Worm (Caenorhabditis elegans) whole organism, late embryonic: Measurements from ENCODE around the gene F28H7.3.

ENCODE experiments used
- C08G9.2 ChIP-seq: sonication (generic microtip); optimal IDR thresholded peaks from 2 replicates; lab custom pipeline; 2016; ENCODE audit warnings: mild to moderate bottlenecking, missing genetic modification characterization, moderate library complexity, missing compliant biosample characterization
- C38D4.7 ChIP-seq: fragments of 200-800 bp; sonication (Bioruptor generic); optimal IDR thresholded peaks from 2 replicates; lab custom pipeline; 2018; ENCODE audit warnings: mild to moderate bottlenecking, missing genetic modification characterization, moderate library complexity, missing compliant biosample characterization
- K09A11.1 ChIP-seq: sonication (generic microtip); optimal IDR thresholded peaks from 2 replicates; lab custom pipeline; 2017; ENCODE audit warnings: antibody characterized with exemption, mild to moderate bottlenecking, missing genetic modification characterization, missing compliant biosample characterization; ENCODE audit not compliant: insufficient read depth
- Y22D7AL.16 ChIP-seq: sonication (generic microtip); optimal IDR thresholded peaks from 2 replicates; lab custom pipeline; 2016; ENCODE audit warnings: missing genetic modification characterization, missing compliant biosample characterization
- ceh-14 ChIP-seq: sonication (generic microtip); optimal IDR thresholded peaks from 2 replicates; lab custom pipeline; 2016; ENCODE audit warnings: missing genotype, missing genetic modification characterization, missing compliant biosample characterization
- ceh-19 ChIP-seq: fragments of 200-800 bp; sonication (Bioruptor generic); optimal IDR thresholded peaks from 2 replicates; lab custom pipeline; 2018; ENCODE audit warnings: mild to moderate bottlenecking, missing genetic modification characterization, missing compliant biosample characterization
- ceh-24 ChIP-seq: sonication (generic microtip); optimal IDR thresholded peaks from 2 replicates; lab custom pipeline; 2016; ENCODE audit warnings: mild to moderate bottlenecking, missing genetic modification characterization, missing compliant biosample characterization
- ceh-31 ChIP-seq: sonication (generic microtip); optimal IDR thresholded peaks from 2 replicates; lab custom pipeline; 2016; ENCODE audit warnings: missing genetic modification characterization, missing compliant biosample characterization
- ceh-34 ChIP-seq: sonication (generic microtip); optimal IDR thresholded peaks from 2 replicates; lab custom pipeline; 2016; ENCODE audit warnings: mild to moderate bottlenecking, missing genetic modification characterization, missing compliant biosample characterization
- ceh-9 ChIP-seq: sonication (generic microtip); optimal IDR thresholded peaks from 2 replicates; lab custom pipeline; 2016; ENCODE audit warnings: mild to moderate bottlenecking, missing genetic modification characterization, inconsistent platforms, missing compliant biosample characterization
- che-1 ChIP-seq: sonication (generic microtip); optimal IDR thresholded peaks from 2 replicates; lab custom pipeline; 2016; ENCODE audit warnings: mild to moderate bottlenecking, missing genetic modification characterization, missing compliant biosample characterization
- dmd-4 ChIP-seq: sonication (generic microtip); optimal IDR thresholded peaks from 2 replicates; lab custom pipeline; 2016; ENCODE audit warnings: borderline replicate concordance, missing genetic modification characterization, missing compliant biosample characterization
- dve-1 ChIP-seq: sonication (generic microtip); optimal IDR thresholded peaks from 2 replicates; lab custom pipeline; 2017; ENCODE audit warnings: antibody characterized with exemption, mild to moderate bottlenecking, missing genetic modification characterization, missing compliant biosample characterization
- elt-2 ChIP-seq: sonication (generic microtip); optimal IDR thresholded peaks from 2 replicates; lab custom pipeline; 2016; ENCODE audit warnings: missing genetic modification reagents, missing genetic modification characterization, missing compliant biosample characterization
- ets-4 ChIP-seq: sonication (generic microtip); optimal IDR thresholded peaks from 2 replicates; lab custom pipeline; 2016; ENCODE audit warnings: missing genetic modification characterization, missing compliant biosample characterization
- eyg-1 ChIP-seq: sonication (generic microtip); optimal IDR thresholded peaks from 2 replicates; lab custom pipeline; 2016; ENCODE audit warnings: missing genotype, missing genetic modification characterization, missing compliant biosample characterization
- fkh-10 ChIP-seq: fragments of 150-350 bp; optimal IDR thresholded peaks from 2 replicates; lab custom pipeline; 2014; ENCODE audit warnings: missing biosample characterization, missing genetic modification reagents, missing genetic modification characterization
- hlh-13 ChIP-seq: fragments of 200-800 bp; sonication (Bioruptor generic); optimal IDR thresholded peaks from 2 replicates; lab custom pipeline; 2018; ENCODE audit warnings: mild to moderate bottlenecking, missing genetic modification characterization, missing compliant biosample characterization
- hlh-15 ChIP-seq: sonication (generic microtip); optimal IDR thresholded peaks from 2 replicates; lab custom pipeline; 2016; ENCODE audit warnings: missing genetic modification characterization, missing compliant biosample characterization
- lim-6 ChIP-seq: sonication (generic microtip); optimal IDR thresholded peaks from 2 replicates; lab custom pipeline; 2016; ENCODE audit warnings: missing genetic modification characterization, missing compliant biosample characterization
- lin-11 ChIP-seq: fragments of 200-800 bp; sonication (Bioruptor generic); optimal IDR thresholded peaks from 2 replicates; lab custom pipeline; 2018; ENCODE audit warnings: mild to moderate bottlenecking, missing genetic modification characterization, missing compliant biosample characterization
- madf-2 ChIP-seq: sonication (generic microtip); optimal IDR thresholded peaks from 2 replicates; lab custom pipeline; 2017; ENCODE audit warnings: missing genetic modification characterization, missing compliant biosample characterization
- mec-3 ChIP-seq: sonication (generic microtip); optimal IDR thresholded peaks from 2 replicates; lab custom pipeline; 2016; ENCODE audit warnings: borderline replicate concordance, missing genetic modification characterization, missing compliant biosample characterization
- pag-3 ChIP-seq: sonication (generic microtip); optimal IDR thresholded peaks from 2 replicates; lab custom pipeline; 2016; ENCODE audit warnings: missing compliant biosample characterization, missing genetic modification characterization, borderline replicate concordance
- pat-9 ChIP-seq: fragments of 200-800 bp; sonication (Bioruptor generic); optimal IDR thresholded peaks from 2 replicates; lab custom pipeline; 2018; ENCODE audit warnings: mild to moderate bottlenecking, missing genetic modification characterization, moderate library complexity, missing compliant biosample characterization
- pax-1 ChIP-seq: fragments of 150-350 bp; optimal IDR thresholded peaks from 2 replicates; lab custom pipeline; 2014; ENCODE audit warnings: missing biosample characterization, missing genetic modification characterization
- ref-2 ChIP-seq: sonication (generic microtip); optimal IDR thresholded peaks from 2 replicates; lab custom pipeline; 2016; ENCODE audit warnings: missing genetic modification characterization, missing compliant biosample characterization
- rnt-1 ChIP-seq: sonication (generic microtip); optimal IDR thresholded peaks from 2 replicates; lab custom pipeline; 2016; ENCODE audit warnings: missing genetic modification characterization, missing compliant biosample characterization
- syd-9 ChIP-seq: sonication (generic microtip); optimal IDR thresholded peaks from 2 replicates; lab custom pipeline; 2016; ENCODE audit warnings: mild to moderate bottlenecking, missing genetic modification characterization, moderate library complexity, missing compliant biosample characterization
- tbx-2 ChIP-seq: sonication (generic microtip); optimal IDR thresholded peaks from 2 replicates; lab custom pipeline; 2016; ENCODE audit warnings: missing genetic modification characterization, missing compliant biosample characterization
- ttx-3 ChIP-seq: sonication (generic microtip); optimal IDR thresholded peaks from 2 replicates; lab custom pipeline; 2016; ENCODE audit warnings: missing genetic modification reagents, missing genetic modification characterization, missing compliant biosample characterization
- unc-3 ChIP-seq, 2 experiments: fragments of 200-800 bp in 1 of 2; sonication (Bioruptor generic) in 1 of 2; sonication (generic microtip) in 1 of 2; conservative IDR thresholded peaks in 1 of 2; optimal IDR thresholded peaks in 1 of 2; 2 replicates each; pipeline versions ENCODE4 v1.3.6 to Lab custom; 2016 to 2022; ENCODE audit warnings: missing compliant biosample characterization in 2 of 2, missing genetic modification characterization in 2 of 2, missing genetic modification reagents in 1 of 2
- unc-42 ChIP-seq: sonication (generic microtip); optimal IDR thresholded peaks from 2 replicates; lab custom pipeline; 2016; ENCODE audit warnings: missing genotype, missing genetic modification characterization, missing compliant biosample characterization
- unc-86 ChIP-seq: sonication (generic microtip); optimal IDR thresholded peaks from 2 replicates; lab custom pipeline; 2016; ENCODE audit warnings: missing genetic modification characterization, missing compliant biosample characterization
- ztf-16 ChIP-seq: sonication (generic microtip); optimal IDR thresholded peaks from 2 replicates; lab custom pipeline; 2017; ENCODE audit warnings: missing genetic modification characterization, missing compliant biosample characterization

F28H7.3 gene

ce11 chrV:10711004-10711403 is 39.6 kb downstream of the F28H7.3 start:
- TF ChIP-seq ceh-24 (tag; lab: Kevin White, UChicago) (no peak), ceh-31 (tag; lab: Kevin White, UChicago) (no peak), fkh-10 (no peak), mec-3 (tag; lab: Kevin White, UChicago) (no peak), hlh-13 (no peak), unc-86 (tag; lab: Kevin White, UChicago) (no peak), syd-9 (tag; lab: Kevin White, UChicago) (no peak), lim-6 (tag; lab: Kevin White, UChicago) (no peak), C08G9.2 (no peak), elt-2 (tag; lab: Kevin White, UChicago) (no peak), ceh-34 (no peak), lin-11 (tag; lab: Kevin White, UChicago) (no peak), madf-2 (tag; lab: Kevin White, UChicago) (no peak)

- TF ChIP-seq unc-86 (tag; lab: Kevin White, UChicago) (no peak), syd-9 (tag; lab: Kevin White, UChicago) (no peak), dve-1 (tag; lab: Kevin White, UChicago) (no peak), lin-11 (tag; lab: Kevin White, UChicago) (no peak), ets-4 (tag; lab: Kevin White, UChicago) (no peak), ceh-14 (tag; lab: Kevin White, UChicago) (no peak), unc-42 (no peak), hlh-13 (no peak), ceh-19 (GFP tag; lab: Kevin White, UChicago) (no peak), ceh-9 (tag; lab: Kevin White, UChicago) (no peak), K09A11.1 (no peak), ceh-34 (no peak), fkh-10 (no peak), madf-2 (tag; lab: Kevin White, UChicago) (no peak), pax-1 (no peak), ttx-3 (tag; lab: Kevin White, UChicago) (no peak), dmd-4 (tag; lab: Kevin White, UChicago) (no peak)
Observed at ce11 chrV:10709385-10709784, 41.2 kb downstream of the F28H7.3 start.

ce11 chrV:10708346-10708745 is 42.2 kb downstream of the F28H7.3 start:
- TF ChIP-seq eyg-1 (tag; lab: Kevin White, UChicago) (no peak), ceh-19 (GFP tag; lab: Kevin White, UChicago) (no peak), ets-4 (tag; lab: Kevin White, UChicago) (no peak), che-1 (no peak), hlh-13 (no peak), Y22D7AL.16 (tag; lab: Kevin White, UChicago) (no peak), pat-9 (tag; lab: Kevin White, UChicago) (no peak), tbx-2 (no peak), ceh-31 (tag; lab: Kevin White, UChicago) (no peak), hlh-15 (tag; lab: Kevin White, UChicago) (no peak), ref-2 (no peak), pag-3 (no peak), lim-6 (tag; lab: Kevin White, UChicago) (no peak), ceh-14 (tag; lab: Kevin White, UChicago) (no peak), unc-86 (tag; lab: Kevin White, UChicago) (no peak), rnt-1 (tag; lab: Kevin White, UChicago) (no peak), unc-3 (GFP tag; conservative IDR thresholded peaks at IDR 0.05; lab: Robert Waterston, UW) (no peak), unc-3 (tag; optimal IDR thresholded peaks at IDR 0.05; lab: Kevin White, UChicago) (no peak), ceh-24 (tag; lab: Kevin White, UChicago) (no peak), C38D4.7 (no peak)

ce11 chrV:10702910-10703309 is 47.7 kb downstream of the F28H7.3 start:
- TF ChIP-seq ztf-16 (tag; lab: Kevin White, UChicago): no peak
- no peak for TF ChIP-seq ceh-24 (tag; lab: Kevin White, UChicago)
- no peak for TF ChIP-seq ceh-9 (tag; lab: Kevin White, UChicago)
- TF ChIP-seq tbx-2: no peak
- TF ChIP-seq ceh-19 (GFP tag; lab: Kevin White, UChicago): no peak
- no peak for TF ChIP-seq ttx-3 (tag; lab: Kevin White, UChicago)
- TF ChIP-seq ceh-34: no peak
